Fruit fly (Drosophila melanogaster): ENCODE results near the gene Rh7.

Rh7 gene

DNA sequence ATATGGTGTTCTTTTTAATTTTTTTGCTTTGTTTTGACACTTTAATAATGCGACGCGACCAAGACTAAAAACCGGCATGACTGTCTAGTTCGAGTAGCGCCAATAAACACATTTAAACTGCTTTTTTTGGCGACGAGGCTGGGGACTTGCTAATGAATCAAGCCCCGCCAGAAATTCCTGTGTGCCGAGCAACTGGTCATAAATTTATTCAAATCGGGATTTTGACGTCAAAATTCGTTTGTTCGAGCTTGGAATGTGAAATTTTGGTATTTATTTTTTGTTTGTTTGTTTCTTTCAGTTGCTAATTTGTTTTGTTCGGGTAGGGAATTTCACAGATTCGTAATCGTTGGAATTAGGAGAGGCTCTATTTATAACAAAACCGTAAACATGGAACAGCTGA, 27.7 kb upstream of the Rh7 start:
- TF ChIP-seq Rel (GFP tag; optimal IDR thresholded peaks at IDR 0.05) (no peak), Rel (tag; optimal IDR thresholded peaks at IDR 0.05) (peak; percentile 10), OdsH (GFP tag; optimal IDR thresholded peaks at IDR 0.05) (no peak), sage (GFP tag; optimal IDR thresholded peaks at IDR 0.05) (no peak), pan (optimal IDR thresholded peaks at IDR 0.05) (no peak)

DNA sequence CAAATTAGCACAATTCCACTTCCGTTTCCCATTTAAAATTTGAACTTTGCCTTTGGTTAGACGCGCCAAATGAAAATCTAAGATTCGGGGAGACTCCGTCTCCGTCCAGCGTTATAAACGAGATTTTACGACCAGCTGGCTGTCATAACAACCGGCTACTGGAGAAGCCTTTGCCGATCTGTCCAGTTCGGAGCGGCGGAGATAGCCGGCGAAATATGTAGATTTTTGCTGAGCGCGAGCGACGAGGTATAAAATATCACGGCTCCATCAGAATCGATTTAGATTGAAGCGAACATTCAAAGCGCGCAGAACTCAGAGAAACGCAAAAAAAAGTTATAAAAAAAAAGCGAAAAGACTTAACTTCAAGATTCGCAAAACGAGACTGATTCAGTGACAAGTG, 22.2 kb upstream of the Rh7 start, which contains the start of gene CG11529:
Gene CG11529, plus strand, starts transcription at position 301 of the 400 bp plus-strand sequence.
- TF ChIP-seq woc (GFP tag; optimal IDR thresholded peaks at IDR 0.05) (no peak), Hr83 (GFP tag; optimal IDR thresholded peaks at IDR 0.05; ENCODE audit: poor library complexity, severe bottlenecking) (no peak), N (GFP tag; optimal IDR thresholded peaks at IDR 0.05) (no peak), psq (GFP tag; optimal IDR thresholded peaks at IDR 0.05) (no peak), CG32264 (GFP tag; optimal IDR thresholded peaks at IDR 0.05) (no peak)

DNA sequence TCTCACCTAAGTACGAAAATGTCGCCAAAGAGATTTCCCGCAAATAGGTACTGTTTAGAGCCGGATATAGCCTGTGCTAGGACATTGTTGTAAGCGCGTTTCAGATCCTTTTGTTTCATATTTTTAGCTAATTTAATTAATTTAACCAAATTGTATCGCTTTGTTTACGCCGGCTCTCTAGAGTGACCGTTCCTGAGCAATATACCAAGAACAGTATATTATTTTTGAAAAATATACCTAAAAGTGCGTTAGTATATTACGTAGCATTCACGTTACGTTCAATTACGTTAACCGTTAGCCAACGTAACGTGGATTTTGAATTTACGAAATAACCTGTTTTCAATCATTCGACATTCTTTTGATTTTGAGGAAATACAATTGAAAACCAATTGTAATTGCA, 18.2 kb upstream of the Rh7 start, which contains the start of gene thoc6:
Gene thoc6, minus strand, starts transcription at position 204 of the 400 bp plus-strand sequence.
- TF ChIP-seq fru (GFP tag; optimal IDR thresholded peaks at IDR 0.05) (no peak), CrebA (GFP tag; optimal IDR thresholded peaks at IDR 0.05; ENCODE audit: borderline replicate concordance) (peak; percentile 42)

DNA sequence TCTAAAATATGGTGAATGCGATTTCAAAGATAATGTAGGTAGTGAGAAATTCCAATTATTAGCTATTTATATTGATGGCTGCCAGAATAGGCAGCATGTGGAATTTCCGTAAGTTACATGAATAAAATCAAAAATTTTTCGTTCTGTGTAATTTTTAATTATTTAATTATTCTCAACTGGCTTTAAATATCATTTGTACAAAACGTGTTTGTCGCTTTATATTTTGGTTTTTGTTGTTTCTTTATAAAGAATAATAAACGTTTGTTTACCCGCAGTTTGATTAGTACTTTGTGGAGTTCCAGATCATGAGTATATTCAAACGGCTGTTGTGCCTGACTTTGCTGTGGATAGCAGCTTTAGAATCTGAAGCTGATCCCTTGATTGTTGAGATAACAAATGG, 15.2 kb upstream of the Rh7 start, which contains the start of gene Est-P:
Gene Est-P, plus strand, starts transcription at position 301 of the 400 bp plus-strand sequence.
- TF ChIP-seq Hr83 (GFP tag; optimal IDR thresholded peaks at IDR 0.05; ENCODE audit: poor library complexity, severe bottlenecking) (no peak), lola (GFP tag; optimal IDR thresholded peaks at IDR 0.05) (no peak), jim (GFP tag; optimal IDR thresholded peaks at IDR 0.05) (no peak), woc (GFP tag; optimal IDR thresholded peaks at IDR 0.05) (no peak), CrebA (GFP tag; optimal IDR thresholded peaks at IDR 0.05; ENCODE audit: borderline replicate concordance) (no peak), dl (GFP tag; optimal IDR thresholded peaks at IDR 0.05; ENCODE audit: insufficient read depth in 1 of 2, partially characterized antibody in 2 of 2) (no peak), Abd-B (GFP tag; optimal IDR thresholded peaks at IDR 0.05) (no peak), sv (GFP tag; optimal IDR thresholded peaks at IDR 0.05) (no peak)

DNA sequence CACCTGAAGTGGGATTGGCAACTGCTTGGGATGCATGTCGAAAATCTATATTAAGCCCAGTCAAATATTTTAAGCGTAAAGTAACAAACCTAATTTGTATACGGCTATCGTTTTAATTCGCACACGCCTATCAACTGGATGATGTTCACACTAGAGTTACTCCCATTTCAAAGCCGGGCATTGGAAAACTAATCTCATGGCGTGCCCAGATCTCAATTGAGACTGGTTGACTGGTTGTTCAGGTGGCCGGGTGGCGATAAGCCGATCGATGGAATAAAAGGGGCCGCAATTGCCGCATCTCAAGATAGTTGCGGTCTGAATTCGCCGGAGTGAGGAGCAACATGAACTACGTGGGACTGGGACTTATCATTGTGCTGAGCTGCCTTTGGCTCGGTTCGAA, 13.2 kb upstream of the Rh7 start, which contains the start of gene Est-6:
Gene Est-6, plus strand, starts transcription at position 301 of the 400 bp plus-strand sequence.
- TF ChIP-seq fru (GFP tag; optimal IDR thresholded peaks at IDR 0.05), result no peak
- TF ChIP-seq pan (optimal IDR thresholded peaks at IDR 0.05), result no peak
- TF ChIP-seq Sp1 (GFP tag; optimal IDR thresholded peaks at IDR 0.05), result no peak
- no peak for TF ChIP-seq N (GFP tag; optimal IDR thresholded peaks at IDR 0.05)
- no peak for TF ChIP-seq foxo (GFP tag; optimal IDR thresholded peaks at IDR 0.05)
- no peak for TF ChIP-seq Abd-B (GFP tag; optimal IDR thresholded peaks at IDR 0.05)
- no peak for TF ChIP-seq Hnf4 (GFP tag; optimal IDR thresholded peaks at IDR 0.05)
- no peak for TF ChIP-seq CrebA (GFP tag; optimal IDR thresholded peaks at IDR 0.05; ENCODE audit: borderline replicate concordance)

- TF ChIP-seq HLH106 (tag; optimal IDR thresholded peaks at IDR 0.05) (no peak), Rel (GFP tag; optimal IDR thresholded peaks at IDR 0.05) (no peak), Rel (tag; optimal IDR thresholded peaks at IDR 0.05) (peak; percentile 52), Sp1 (GFP tag; optimal IDR thresholded peaks at IDR 0.05) (no peak), jim (GFP tag; optimal IDR thresholded peaks at IDR 0.05) (no peak)
Measured at dm6 chr3L:12185336-12185735, 10.1 kb upstream of the Rh7 start.

- TF ChIP-seq Rel (GFP tag; optimal IDR thresholded peaks at IDR 0.05) (no peak), Rel (tag; optimal IDR thresholded peaks at IDR 0.05) (peak; percentile 46), CG9705 (GFP tag; optimal IDR thresholded peaks at IDR 0.05) (no peak), Hr78 (GFP tag; optimal IDR thresholded peaks at IDR 0.05) (no peak)
Measured at dm6 chr3L:12184564-12185034, 9.3 kb upstream of the Rh7 start, which contains the start of gene Miox. TSS of gene Miox (plus strand) at chr3L:12184984.

- no peak for TF ChIP-seq Rel (GFP tag; optimal IDR thresholded peaks at IDR 0.05)
- TF ChIP-seq Rel (tag; optimal IDR thresholded peaks at IDR 0.05), result no peak
- no peak for TF ChIP-seq h (GFP tag; optimal IDR thresholded peaks at IDR 0.05)
- TF ChIP-seq Vsx2 (GFP tag; optimal IDR thresholded peaks at IDR 0.05; ENCODE audit: partially characterized antibody), result no peak
- no peak for TF ChIP-seq N (GFP tag; optimal IDR thresholded peaks at IDR 0.05)
- TF ChIP-seq pan (optimal IDR thresholded peaks at IDR 0.05), result no peak
- TF ChIP-seq Dfd (GFP tag; optimal IDR thresholded peaks at IDR 0.05), result no peak
- no peak for TF ChIP-seq OdsH (GFP tag; optimal IDR thresholded peaks at IDR 0.05)
- TF ChIP-seq lola (GFP tag; optimal IDR thresholded peaks at IDR 0.05), result no peak
- TF ChIP-seq dsf (GFP tag; optimal IDR thresholded peaks at IDR 0.05; ENCODE audit: borderline replicate concordance), result no peak
- TF ChIP-seq CG9705 (GFP tag; optimal IDR thresholded peaks at IDR 0.05), result no peak
- no peak for TF ChIP-seq jim (GFP tag; optimal IDR thresholded peaks at IDR 0.05)
Measured at dm6 chr3L:12183967-12184366, 8.7 kb upstream of the Rh7 start.
